Worm (Caenorhabditis elegans) whole organism, early embryonic: Measurements from ENCODE around the gene spp-28.
A peak's percentile ranks its signal among the peaks of the same experiment; 100 is the strongest.

Experiments used
- B0310.2 ChIP-seq: sonication (generic microtip); optimal IDR thresholded peaks from 2 replicates; lab custom pipeline; 2016; ENCODE audit warnings: mild to moderate bottlenecking, missing genetic modification characterization, missing compliant biosample characterization
- F13C5.2 ChIP-seq: sonication (generic microtip); optimal IDR thresholded peaks from 2 replicates; lab custom pipeline; 2017; ENCODE audit warnings: mild to moderate bottlenecking, missing genetic modification characterization, inconsistent platforms, missing compliant biosample characterization
- aly-1 ChIP-seq: sonication (generic microtip); optimal IDR thresholded peaks from 2 replicates; lab custom pipeline; 2016; ENCODE audit warnings: missing genetic modification characterization, missing compliant biosample characterization
- ama-1 ChIP-seq: fragments of 150-350 bp; optimal IDR thresholded peaks from 2 replicates; lab custom pipeline; 2014
- ceh-13 ChIP-seq: fragments of 200-800 bp; sonication (Bioruptor generic); optimal IDR thresholded peaks from 2 replicates; lab custom pipeline; 2018; ENCODE audit warnings: mild to moderate bottlenecking, missing genetic modification characterization, missing compliant biosample characterization
- ceh-36 ChIP-seq: sonication (generic microtip); optimal IDR thresholded peaks from 2 replicates; lab custom pipeline; 2016; ENCODE audit warnings: missing genetic modification characterization, inconsistent platforms, missing compliant biosample characterization
- ets-7 ChIP-seq: sonication (generic microtip); optimal IDR thresholded peaks from 2 replicates; lab custom pipeline; 2016; ENCODE audit warnings: missing genotype, missing genetic modification characterization, missing compliant biosample characterization
- flt-1 ChIP-seq: fragments of 200-800 bp; sonication (Bioruptor generic); IDR thresholded peaks from 2 replicates; pipeline ENCODE4 v1.3.6; 2022; ENCODE audit warnings: missing genetic modification characterization, missing compliant biosample characterization
- hmbx-1 ChIP-seq: sonication (generic microtip); optimal IDR thresholded peaks from 2 replicates; lab custom pipeline; 2016; ENCODE audit warnings: mild to moderate bottlenecking, missing genetic modification characterization, missing compliant biosample characterization
- hmg-4 ChIP-seq: fragments of 200-800 bp; sonication (Bioruptor generic); optimal IDR thresholded peaks from 2 replicates; lab custom pipeline; 2018; ENCODE audit warnings: mild to moderate bottlenecking, missing genetic modification characterization, missing compliant biosample characterization
- hnd-1 ChIP-seq: sonication (generic microtip); optimal IDR thresholded peaks from 2 replicates; lab custom pipeline; 2016; ENCODE audit warnings: missing genetic modification characterization, missing compliant biosample characterization
- pes-1 ChIP-seq: fragments of 200-800 bp; sonication (Bioruptor generic); IDR thresholded peaks from 2 replicates; pipeline ENCODE4 v1.3.6; 2022; ENCODE audit warnings: missing genetic modification reagents, missing genetic modification characterization, missing compliant biosample characterization
- scrt-1 ChIP-seq: fragments of 200-800 bp; sonication (Bioruptor generic); IDR thresholded peaks from 2 replicates; pipeline ENCODE4 v1.3.6; 2022; ENCODE audit warnings: missing genetic modification characterization, missing compliant biosample characterization
- sea-1 ChIP-seq: fragments of 200-800 bp; sonication (Bioruptor generic); conservative IDR thresholded peaks from 2 replicates; pipeline ENCODE4 v1.3.6; 2022; ENCODE audit warnings: missing genetic modification characterization, missing compliant biosample characterization
- tbx-11 ChIP-seq: fragments of 200-800 bp; sonication (Bioruptor generic); IDR thresholded peaks from 2 replicates; pipeline ENCODE4 v1.3.6; 2022; ENCODE audit warnings: missing genetic modification characterization, missing compliant biosample characterization
- tbx-37 ChIP-seq: fragments of 200-800 bp; sonication (Bioruptor generic); conservative IDR thresholded peaks from 2 replicates; pipeline ENCODE4 v1.3.6; 2022; ENCODE audit warnings: missing genetic modification reagents, missing genetic modification characterization, missing compliant biosample characterization
- tra-4 ChIP-seq: sonication (generic microtip); optimal IDR thresholded peaks from 2 replicates; lab custom pipeline; 2017; ENCODE audit warnings: missing genetic modification characterization, missing compliant biosample characterization

Gene spp-28

DNA sequence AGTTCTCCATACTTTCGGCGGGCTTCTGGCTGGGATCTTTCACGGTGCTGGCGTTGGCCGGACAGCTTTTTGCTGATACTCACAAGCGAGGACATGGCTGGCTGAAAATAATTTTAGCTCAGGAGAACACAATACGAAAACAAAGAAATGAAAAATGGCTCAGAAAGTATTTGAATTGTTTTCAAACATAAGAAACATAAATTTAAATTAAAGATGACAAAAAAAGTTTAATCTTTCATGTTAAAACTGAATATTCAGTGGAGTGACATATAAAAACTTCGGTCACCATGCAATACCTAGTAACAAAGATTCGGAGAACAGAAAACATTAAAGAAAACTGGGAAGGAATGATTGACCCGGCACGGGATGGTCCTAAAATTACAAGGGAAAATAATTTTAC, 11.6 kb downstream of the spp-28 start, which contains the start of gene C16C10.2:
C16C10.2 (minus strand) TSS at position 101 of the 400 bp plus-strand sequence.
- TF ChIP-seq tbx-37 (GFP tag; lab: Robert Waterston, UW) (no peak), hmg-4 (GFP tag; lab: Kevin White, UChicago) (no peak), flt-1 (no peak), hnd-1 (tag; lab: Kevin White, UChicago) (no peak), ets-7 (tag; lab: Kevin White, UChicago) (no peak), tbx-11 (GFP tag; lab: Robert Waterston, UW) (no peak), B0310.2 (tag; lab: Kevin White, UChicago) (no peak), ceh-36 (tag; lab: Kevin White, UChicago) (no peak), tra-4 (tag; lab: Kevin White, UChicago) (no peak), ama-1 (lab: Kevin White, UChicago) (no peak), sea-1 (GFP tag; lab: Robert Waterston, UW) (no peak), aly-1 (tag; lab: Kevin White, UChicago) (no peak)

ce11 chrIII:4176109-4176596, 14.0 kb downstream of the spp-28 start, which contains the start of the genes hrde-1 and C16C10.13:
Gene hrde-1 (minus strand): TSS chrIII:4176159.
Gene C16C10.13 (plus strand): TSS chrIII:4176440.
- no peak for TF ChIP-seq ceh-13 (GFP tag; lab: Kevin White, UChicago)
- TF ChIP-seq aly-1 (tag; lab: Kevin White, UChicago), result no peak
- TF ChIP-seq flt-1, result no peak

DNA sequence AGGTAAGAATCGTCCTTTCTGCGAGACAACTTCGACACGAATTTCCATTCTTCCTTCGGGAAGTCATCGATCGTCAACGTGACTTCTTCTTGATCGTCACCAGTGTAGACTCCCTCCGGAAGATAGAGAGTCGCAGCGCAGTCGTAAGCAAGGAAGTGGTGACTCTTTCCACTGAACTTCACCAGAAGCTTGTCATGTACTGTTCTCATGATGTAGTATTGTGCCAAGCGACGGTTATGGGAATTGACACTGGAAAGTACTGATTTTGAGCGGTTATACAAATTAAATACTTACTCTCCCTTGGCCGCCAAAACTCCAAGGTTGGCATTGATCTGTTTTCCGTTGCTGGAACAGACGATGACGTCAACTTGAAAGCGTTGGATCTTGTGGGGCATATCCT, 14.7 kb downstream of the spp-28 start:
- TF ChIP-seq tbx-37 (GFP tag; lab: Robert Waterston, UW) (no peak), ets-7 (tag; lab: Kevin White, UChicago) (no peak), hnd-1 (tag; lab: Kevin White, UChicago) (no peak), tbx-11 (GFP tag; lab: Robert Waterston, UW) (no peak), ceh-13 (GFP tag; lab: Kevin White, UChicago) (no peak), ama-1 (lab: Kevin White, UChicago) (no peak), tra-4 (tag; lab: Kevin White, UChicago) (no peak), sea-1 (GFP tag; lab: Robert Waterston, UW) (no peak)

- TF ChIP-seq scrt-1 (GFP tag; lab: Robert Waterston, UW) (no peak), ceh-13 (GFP tag; lab: Kevin White, UChicago) (no peak), flt-1 (no peak), ama-1 (lab: Kevin White, UChicago) (no peak), aly-1 (tag; lab: Kevin White, UChicago) (no peak), ceh-36 (tag; lab: Kevin White, UChicago) (no peak), sea-1 (GFP tag; lab: Robert Waterston, UW) (no peak), tbx-11 (GFP tag; lab: Robert Waterston, UW) (no peak), hnd-1 (tag; lab: Kevin White, UChicago) (no peak), B0310.2 (tag; lab: Kevin White, UChicago) (no peak), pes-1 (GFP tag; lab: Robert Waterston, UW) (no peak), ets-7 (tag; lab: Kevin White, UChicago) (no peak), tbx-37 (GFP tag; lab: Robert Waterston, UW) (no peak), hmbx-1 (no peak), hmg-4 (GFP tag; lab: Kevin White, UChicago) (no peak), F13C5.2 (tag; lab: Kevin White, UChicago) (no peak), tra-4 (tag; lab: Kevin White, UChicago) (no peak)
Observed at ce11 chrIII:4172210-4172609, 17.9 kb downstream of the spp-28 start.

DNA sequence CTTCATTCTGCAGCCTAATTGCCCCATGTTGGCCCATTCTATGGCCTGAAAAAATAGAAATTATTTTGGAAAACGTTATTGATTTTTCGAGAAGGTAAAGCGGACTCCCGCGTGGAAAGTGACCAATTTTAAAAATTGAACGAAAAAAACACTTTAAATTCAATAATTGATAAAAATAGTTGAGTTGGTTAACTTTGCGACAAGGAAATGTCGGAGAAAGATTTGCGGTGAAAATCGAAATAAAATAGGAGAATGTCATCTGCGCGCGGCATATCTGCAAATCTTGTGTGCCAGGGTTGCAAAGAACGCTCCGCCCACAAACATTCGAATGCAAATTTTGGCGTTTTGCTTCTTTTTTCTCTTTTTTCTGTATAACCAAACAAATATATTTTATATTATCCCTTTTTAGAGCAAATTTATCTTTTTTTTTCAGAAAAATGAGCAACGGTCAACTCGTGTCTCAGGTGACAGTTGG, 19.2 kb downstream of the spp-28 start, which contains the start of the genes rnf-121 and C16C10.4:
rnf-121 (minus strand) TSS at position 51 of the 475 bp plus-strand sequence.
C16C10.4 (plus strand) TSS at position 434 of the 475 bp plus-strand sequence.
- TF ChIP-seq pes-1 (GFP tag; lab: Robert Waterston, UW) (peak; percentile 91), aly-1 (tag; lab: Kevin White, UChicago) (peak; percentile 77), hnd-1 (tag; lab: Kevin White, UChicago) (peak; percentile 80), scrt-1 (GFP tag; lab: Robert Waterston, UW) (peak; percentile 87), hmbx-1 (peak; percentile 61), tra-4 (tag; lab: Kevin White, UChicago) (peak; percentile 80), sea-1 (GFP tag; lab: Robert Waterston, UW) (peak; percentile 93), hmg-4 (GFP tag; lab: Kevin White, UChicago) (peak; percentile 97), tbx-37 (GFP tag; lab: Robert Waterston, UW) (peak; percentile 82), ceh-36 (tag; lab: Kevin White, UChicago) (peak; percentile 93), ceh-13 (GFP tag; lab: Kevin White, UChicago) (peak; percentile 93), ama-1 (lab: Kevin White, UChicago) (no peak), flt-1 (peak; percentile 83), tbx-11 (GFP tag; lab: Robert Waterston, UW) (peak; percentile 92), B0310.2 (tag; lab: Kevin White, UChicago) (peak; percentile 82), F13C5.2 (tag; lab: Kevin White, UChicago) (peak; percentile 92), ets-7 (tag; lab: Kevin White, UChicago) (peak; percentile 75)

DNA sequence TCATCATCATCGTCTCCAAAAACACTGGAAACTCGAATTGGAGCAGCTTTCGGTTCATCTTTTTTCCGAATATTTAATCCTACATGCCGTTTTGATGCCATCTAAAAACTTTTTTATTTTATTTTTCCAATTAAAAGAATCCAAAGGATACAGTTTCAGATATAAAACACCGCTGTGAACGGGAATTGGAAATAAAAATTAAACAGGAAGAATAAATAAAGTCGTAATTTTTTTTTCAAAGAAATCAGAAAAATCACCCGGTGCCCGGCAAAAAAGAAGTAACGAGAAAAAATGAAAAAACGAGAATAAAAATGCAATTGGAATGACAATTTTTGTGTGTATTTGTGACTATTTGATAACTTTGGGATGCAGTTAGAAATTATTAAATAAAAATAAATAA, 21.5 kb downstream of the spp-28 start, which contains the start of gene ccdc-55:
ccdc-55 (minus strand) TSS at position 101 of the 400 bp plus-strand sequence.
- no peak for TF ChIP-seq tra-4 (tag; lab: Kevin White, UChicago)
- no peak for TF ChIP-seq ceh-36 (tag; lab: Kevin White, UChicago)
- TF ChIP-seq tbx-11 (GFP tag; lab: Robert Waterston, UW), result no peak
- no peak for TF ChIP-seq hnd-1 (tag; lab: Kevin White, UChicago)
- TF ChIP-seq B0310.2 (tag; lab: Kevin White, UChicago), result no peak
- no peak for TF ChIP-seq scrt-1 (GFP tag; lab: Robert Waterston, UW)
- TF ChIP-seq hmbx-1, result no peak
- no peak for TF ChIP-seq ets-7 (tag; lab: Kevin White, UChicago)
- no peak for TF ChIP-seq sea-1 (GFP tag; lab: Robert Waterston, UW)
- no peak for TF ChIP-seq ceh-13 (GFP tag; lab: Kevin White, UChicago)
- no peak for TF ChIP-seq pes-1 (GFP tag; lab: Robert Waterston, UW)
- no peak for TF ChIP-seq aly-1 (tag; lab: Kevin White, UChicago)
- no peak for TF ChIP-seq tbx-37 (GFP tag; lab: Robert Waterston, UW)
- TF ChIP-seq ama-1 (lab: Kevin White, UChicago), result no peak
